Worm (Caenorhabditis elegans) whole organism, dauer: Measurements from ENCODE around the gene str-140.

Experiments
- unc-62 ChIP-seq: sonication (generic microtip); optimal IDR thresholded peaks from 2 replicates; lab custom pipeline; 2017; ENCODE audit warnings: missing biosample characterization, missing genetic modification reagents, missing genetic modification characterization

The str-140 gene

DNA sequence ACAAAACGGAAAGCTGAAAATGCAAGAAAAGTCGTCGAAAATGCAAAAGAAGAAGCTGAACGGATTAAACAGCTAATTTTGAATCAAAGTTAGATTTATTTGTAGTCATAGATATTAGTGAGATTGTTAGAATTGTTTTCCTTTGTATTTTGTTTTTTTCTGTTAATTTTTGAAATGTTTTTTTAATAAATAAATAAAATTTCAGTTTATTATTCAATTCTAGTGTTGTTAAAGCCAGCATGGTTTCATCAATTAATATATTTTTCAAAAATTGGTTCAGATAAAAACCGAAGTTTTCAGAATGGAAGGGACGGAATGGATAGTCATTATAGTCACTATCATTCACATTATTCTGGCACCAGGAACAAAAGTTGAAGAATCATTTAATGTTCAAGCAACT lies 32.9 kb downstream of the str-140 start, which contains the start of gene algn-12:
TSS of gene algn-12 (plus strand) at position 301 of the 400 bp plus-strand sequence.
- TF ChIP-seq unc-62 (GFP tag; lab: Kevin White, UChicago), result no peak

- TF ChIP-seq unc-62 (GFP tag; lab: Kevin White, UChicago), result no peak
Observed at ce11 chrV:8031121-8031520, 36.6 kb downstream of the str-140 start, which contains the start of gene vars-1. Gene vars-1 (plus strand): TSS chrV:8031411.

DNA sequence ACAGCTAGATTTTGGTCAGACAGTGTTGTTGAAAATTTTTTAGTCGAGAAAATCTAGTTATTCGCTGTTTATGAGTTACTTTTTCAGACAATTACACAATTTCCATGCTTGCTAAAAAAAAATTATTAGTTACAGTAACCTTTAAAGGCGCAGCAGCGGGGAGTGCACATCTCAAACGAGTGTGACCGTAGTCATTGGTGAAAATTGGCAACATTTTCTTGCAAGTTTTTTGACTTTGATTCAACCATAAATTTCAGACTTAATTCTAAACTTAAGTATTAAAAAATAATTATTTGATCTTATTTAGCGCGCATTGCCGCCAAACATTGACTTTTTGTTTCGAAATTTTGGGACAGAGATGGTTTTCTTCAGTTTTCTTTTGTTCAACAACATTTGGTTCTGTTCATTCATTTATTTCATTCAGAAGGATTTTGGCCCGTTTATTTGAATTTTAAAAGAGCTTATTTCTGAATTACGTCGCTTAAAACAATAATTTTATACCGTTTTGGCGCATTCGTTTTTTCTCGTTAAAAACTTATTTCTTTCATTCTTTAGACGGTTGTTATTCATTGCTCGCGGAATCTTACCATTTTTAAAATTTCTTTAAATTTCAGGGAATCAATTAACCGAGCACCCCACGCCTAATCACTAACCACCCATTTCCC lies 38.7 kb downstream of the str-140 start, which contains the start of gene oma-2:
TSS of gene oma-2 (plus strand) at position 615 of the 665 bp plus-strand sequence.
- no peak for TF ChIP-seq unc-62 (GFP tag; lab: Kevin White, UChicago)

- no peak for TF ChIP-seq unc-62 (GFP tag; lab: Kevin White, UChicago)
Observed at ce11 chrV:8027429-8028142, 40.1 kb downstream of the str-140 start.

DNA sequence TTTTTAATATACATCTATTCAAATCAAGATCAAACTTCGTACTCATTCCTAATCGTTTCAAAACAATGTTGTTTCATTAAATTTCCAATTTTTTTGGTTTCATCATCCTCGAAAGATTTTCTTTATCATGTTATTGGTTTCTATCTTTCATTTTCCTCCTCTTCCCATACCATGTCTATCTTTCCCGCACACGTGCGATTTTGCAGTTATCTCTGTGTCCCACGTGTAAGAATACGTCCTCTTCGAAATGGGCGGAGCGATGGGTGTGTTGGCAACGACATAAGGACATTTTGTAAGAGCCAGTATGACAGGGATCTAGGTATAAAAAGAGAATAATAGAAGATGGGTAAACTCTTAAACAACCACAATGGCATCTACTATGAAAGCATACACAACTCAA lies 41.4 kb downstream of the str-140 start, which contains the start of gene F43H9.4:
TSS of gene F43H9.4 (plus strand) at position 366 of the 400 bp plus-strand sequence.
- TF ChIP-seq unc-62 (GFP tag; lab: Kevin White, UChicago), result no peak

- no peak for TF ChIP-seq unc-62 (GFP tag; lab: Kevin White, UChicago)
Observed at ce11 chrV:8025259-8025658, 42.4 kb downstream of the str-140 start.

ce11 chrV:8024752-8025151 lies 42.9 kb downstream of the str-140 start, which contains the start of gene F43H9.3:
Gene F43H9.3 (minus strand): TSS chrV:8024940.
- TF ChIP-seq unc-62 (GFP tag; lab: Kevin White, UChicago), result no peak

ce11 chrV:8022040-8022439 lies 45.7 kb downstream of the str-140 start, which contains the start of gene ech-3:
Gene ech-3 (plus strand): TSS chrV:8022217.
- no peak for TF ChIP-seq unc-62 (GFP tag; lab: Kevin White, UChicago)

- no peak for TF ChIP-seq unc-62 (GFP tag; lab: Kevin White, UChicago)
Observed at ce11 chrV:8019783-8020182, 47.9 kb downstream of the str-140 start.

ce11 chrV:8018919-8019318 lies 48.8 kb downstream of the str-140 start:
- no peak for TF ChIP-seq unc-62 (GFP tag; lab: Kevin White, UChicago)

DNA sequence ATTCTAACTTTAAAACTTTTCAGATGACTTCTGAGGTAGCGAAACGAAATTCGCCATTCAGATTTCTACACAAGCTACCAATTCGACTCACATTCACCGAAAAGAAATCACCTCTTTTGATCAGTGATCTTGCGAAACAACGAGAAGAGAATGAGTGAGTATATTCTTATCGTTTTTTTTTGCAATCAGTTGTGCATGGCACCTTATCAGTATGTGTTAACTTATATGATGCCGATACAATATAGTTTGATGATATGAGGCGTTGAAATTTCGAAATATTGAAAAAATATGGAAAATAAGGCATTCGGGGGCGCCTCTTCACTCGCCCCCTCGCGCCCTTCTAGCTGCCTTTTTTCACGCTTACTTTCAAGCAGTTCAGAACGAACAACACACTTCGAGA lies 49.8 kb downstream of the str-140 start:
- TF ChIP-seq unc-62 (GFP tag; lab: Kevin White, UChicago), result no peak

- no peak for TF ChIP-seq unc-62 (GFP tag; lab: Kevin White, UChicago)
Observed at ce11 chrV:8016928-8017327, 50.8 kb downstream of the str-140 start, which contains the start of gene sptl-2. Gene sptl-2 (plus strand): TSS chrV:8017207.
